Worm (Caenorhabditis elegans): ENCODE measurements around the gene aqp-2.

aqp-2 gene

ce11 chrII:9261931-9262562, at the start of gene aqp-2:
Gene aqp-2, minus strand, starts transcription at chrII:9261981.
- TF ChIP-seq sptf-2 (GFP tag; optimal IDR thresholded peaks at IDR 0.05) (no peak), zfh-2 (GFP tag; conservative IDR thresholded peaks at IDR 0.05) (0 out of 2 replicates have a peak, but pooled peaks have one; percentile 28)

DNA sequence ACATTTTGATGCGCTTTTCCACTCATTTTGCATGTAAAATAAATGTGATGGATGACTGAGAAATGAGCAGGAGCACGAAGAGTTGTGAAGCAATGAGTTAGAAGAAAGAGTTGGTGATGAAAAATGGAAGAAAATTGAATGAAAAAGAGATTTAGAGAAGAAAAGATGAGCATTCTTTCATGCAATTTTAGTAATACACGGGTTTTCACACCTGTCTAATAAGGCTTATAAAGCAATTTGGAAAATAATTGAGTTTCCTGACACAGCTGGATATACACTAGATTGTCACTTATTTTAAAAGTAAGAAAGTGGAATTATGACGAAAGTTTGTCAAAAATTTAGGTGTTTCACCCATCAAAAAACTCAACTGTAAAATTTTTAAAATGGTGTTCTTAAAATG, 49.0 kb upstream of the aqp-2 start:
- TF ChIP-seq rec-8 (tag; optimal IDR thresholded peaks at IDR 0.05): no peak
- no peak for TF ChIP-seq T07F8.4 (tag; optimal IDR thresholded peaks at IDR 0.05)

- TF ChIP-seq B0019.2 (GFP tag; conservative IDR thresholded peaks at IDR 0.05): no peak
- no peak for TF ChIP-seq F10E7.11 (tag; optimal IDR thresholded peaks at IDR 0.05)
- no peak for TF ChIP-seq F57A8.1 (GFP tag; optimal IDR thresholded peaks at IDR 0.05)
Measured at ce11 chrII:9310204-9310603, 48.4 kb upstream of the aqp-2 start, which contains the start of gene cam-1. Gene cam-1, minus strand, starts transcription at chrII:9310304.

ce11 chrII:9308614-9309046, 46.8 kb upstream of the aqp-2 start:
- TF ChIP-seq unc-62 (GFP tag; optimal IDR thresholded peaks at IDR 0.05) (peak; percentile 19), ceh-91 (GFP tag; IDR thresholded peaks at IDR 0.05) (no peak), hmg-1.2 (GFP tag; IDR thresholded peaks at IDR 0.05) (peak; percentile 66), atf-7 (tag; optimal IDR thresholded peaks at IDR 0.05) (no peak)

ce11 chrII:9306835-9307234, 45.1 kb upstream of the aqp-2 start:
- TF ChIP-seq attf-3 (GFP tag; conservative IDR thresholded peaks at IDR 0.05) (no peak), D2030.7 (GFP tag; IDR thresholded peaks at IDR 0.05) (no peak), lir-1 (GFP tag; conservative IDR thresholded peaks at IDR 0.05) (no peak), ztf-28 (GFP tag; IDR thresholded peaks at IDR 0.05) (no peak), atf-7 (tag; optimal IDR thresholded peaks at IDR 0.05) (no peak), ekl-4 (GFP tag; IDR thresholded peaks at IDR 0.05) (no peak), snpc-3.4 (tag; optimal IDR thresholded peaks at IDR 0.05) (no peak), nhr-120 (GFP tag; IDR thresholded peaks at IDR 0.05) (no peak), ama-1 (optimal IDR thresholded peaks at IDR 0.05) (no peak), ama-1 (GFP tag; optimal IDR thresholded peaks at IDR 0.05) (no peak)

DNA sequence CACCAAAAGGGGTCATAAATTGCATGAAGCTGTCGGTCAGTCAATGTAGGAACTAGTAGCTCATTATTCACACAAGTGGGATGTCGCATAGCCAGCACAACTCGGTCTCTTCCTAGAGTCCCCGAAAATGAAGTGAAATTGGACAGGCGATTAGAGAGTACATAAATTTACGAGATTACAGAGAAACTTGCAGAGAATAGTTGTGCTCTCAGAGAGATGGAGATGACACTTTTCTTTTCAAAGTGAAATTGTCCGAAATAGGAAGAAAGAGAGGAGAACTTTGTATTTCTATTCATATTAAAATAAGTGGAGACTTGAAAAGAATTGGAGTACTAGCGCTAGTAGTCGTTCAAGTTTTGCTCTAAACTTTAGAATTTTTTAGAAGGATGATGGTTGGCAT, 43.8 kb upstream of the aqp-2 start:
- TF ChIP-seq nhr-90 (tag; optimal IDR thresholded peaks at IDR 0.05) (no peak), aptf-3 (GFP tag; IDR thresholded peaks at IDR 0.05) (no peak), ceh-58 (GFP tag; IDR thresholded peaks at IDR 0.05) (no peak), nfya-2 (GFP tag; IDR thresholded peaks at IDR 0.05) (no peak), ceh-40 (GFP tag; IDR thresholded peaks at IDR 0.05) (no peak)

DNA sequence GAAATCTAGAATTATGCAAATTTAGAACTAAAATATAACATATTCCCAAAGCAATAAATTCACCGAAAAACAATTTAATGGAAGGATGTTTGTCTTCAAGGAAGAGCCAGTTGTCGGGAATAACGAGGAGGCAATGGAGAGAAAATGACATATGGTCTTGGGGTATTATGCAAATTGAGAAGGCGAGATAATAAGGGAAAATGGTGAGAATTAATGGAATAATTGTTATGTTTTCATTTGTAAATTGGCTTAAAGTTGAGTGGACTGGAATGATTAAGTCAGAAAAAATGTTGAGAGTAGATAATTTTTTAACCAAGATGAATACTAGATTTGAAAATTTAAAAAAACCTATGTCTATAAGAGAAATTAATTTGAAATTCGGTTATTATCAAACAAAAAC, 43.1 kb upstream of the aqp-2 start:
- TF ChIP-seq ets-4 (GFP tag; optimal IDR thresholded peaks at IDR 0.05) (no peak), sea-2 (GFP tag; IDR thresholded peaks at IDR 0.05) (no peak), hmg-1.2 (GFP tag; IDR thresholded peaks at IDR 0.05) (no peak), T26A5.8 (tag; optimal IDR thresholded peaks at IDR 0.05) (no peak), pbrm-1 (GFP tag; IDR thresholded peaks at IDR 0.05) (no peak), die-1 (tag; optimal IDR thresholded peaks at IDR 0.05) (no peak), tlf-1 (GFP tag; optimal IDR thresholded peaks at IDR 0.05) (no peak), zim-3 (tag; optimal IDR thresholded peaks at IDR 0.05) (no peak), nfyb-1 (GFP tag; IDR thresholded peaks at IDR 0.05) (no peak), atf-7 (tag; optimal IDR thresholded peaks at IDR 0.05) (no peak), mel-28 (tag; optimal IDR thresholded peaks at IDR 0.05; ENCODE audit: borderline replicate concordance) (no peak)
